Fruit fly (Drosophila melanogaster) whole organism, wandering third instar larva: ENCODE results near the gene Trf4-1.

Experiments
- Abd-B ChIP-seq: fragments of >200 bp; optimal IDR thresholded peaks from 2 replicates; lab custom pipeline; 2017; ENCODE audit warnings: missing biosample characterization, missing genetic modification characterization
- CG32264 ChIP-seq: fragments of 200-800 bp; sonication (Bioruptor generic); optimal IDR thresholded peaks from 2 replicates; lab custom pipeline; 2016; ENCODE audit warnings: missing biosample characterization, missing genetic modification characterization
- CrebA ChIP-seq: fragments of 200-800 bp; sonication (Bioruptor generic); optimal IDR thresholded peaks from 2 replicates; lab custom pipeline; 2016; ENCODE audit warnings: missing biosample characterization, mild to moderate bottlenecking, missing genetic modification characterization, borderline replicate concordance
- Dfd ChIP-seq: fragments of >200 bp; optimal IDR thresholded peaks from 2 replicates; lab custom pipeline; 2017; ENCODE audit warnings: missing biosample characterization, missing genetic modification characterization
- Dif ChIP-seq: fragments of 200-275, 200-300 bp; sonication (Bioruptor generic); optimal IDR thresholded peaks from 2 replicates; lab custom pipeline; 2018; ENCODE audit warnings: missing biosample characterization, missing genetic modification characterization; ENCODE audit not compliant: partially characterized antibody
- HLH106 ChIP-seq: fragments of 200-800 bp; optimal IDR thresholded peaks from 3 replicates; lab custom pipeline; 2019; ENCODE audit warnings: missing biosample characterization, mild to moderate bottlenecking, missing genetic modification characterization, moderate library complexity
- Hnf4 ChIP-seq: fragments of 200-800 bp; sonication (Bioruptor generic); optimal IDR thresholded peaks from 2 replicates; lab custom pipeline; 2016; ENCODE audit warnings: missing biosample characterization, mild to moderate bottlenecking, missing genetic modification characterization
- Hr78 ChIP-seq: fragments of >200 bp; optimal IDR thresholded peaks from 2 replicates; lab custom pipeline; 2017; ENCODE audit warnings: missing biosample characterization, missing genetic modification characterization
- Hr83 ChIP-seq: fragments of 200-300 bp; sonication (Bioruptor generic); optimal IDR thresholded peaks from 2 replicates; lab custom pipeline; 2016; ENCODE audit warnings: missing biosample characterization, mild to moderate bottlenecking, missing genetic modification characterization, moderate library complexity; ENCODE audit not compliant: poor library complexity, severe bottlenecking
- Jra ChIP-seq: sonication (Bioruptor generic); optimal IDR thresholded peaks from 2 replicates; lab custom pipeline; 2016; ENCODE audit warnings: missing biosample characterization, missing genetic modification characterization
- Mio ChIP-seq: sonication (Bioruptor generic); optimal IDR thresholded peaks from 2 replicates; lab custom pipeline; 2016; ENCODE audit warnings: missing biosample characterization, missing genetic modification characterization
- Myc ChIP-seq: fragments of >200 bp; optimal IDR thresholded peaks from 2 replicates; lab custom pipeline; 2017
- N ChIP-seq: fragments of >200 bp; optimal IDR thresholded peaks from 2 replicates; lab custom pipeline; 2018; ENCODE audit warnings: missing biosample characterization, missing external identifiers, missing genetic modification characterization
- OdsH ChIP-seq: fragments of 200-800 bp; sonication (Bioruptor generic); optimal IDR thresholded peaks from 2 replicates; lab custom pipeline; 2016; ENCODE audit warnings: missing biosample characterization, mild to moderate bottlenecking, missing genetic modification characterization
- Rel ChIP-seq, 2 experiments: fragments of 200-800 bp; sonication (Bioruptor generic) in 1 of 2; optimal IDR thresholded peaks; 2 replicates in 1 of 2; 3 replicates in 1 of 2; lab custom pipeline; 2016 to 2019; ENCODE audit warnings: mild to moderate bottlenecking in 2 of 2, missing biosample characterization in 2 of 2, missing genetic modification characterization in 2 of 2, moderate library complexity in 1 of 2
- Vsx2 ChIP-seq: fragments of 200-300, 225-300 bp; sonication (Bioruptor generic); optimal IDR thresholded peaks from 2 replicates; lab custom pipeline; 2018; ENCODE audit warnings: missing biosample characterization, missing genetic modification characterization; ENCODE audit not compliant: partially characterized antibody
- br ChIP-seq: fragments of 200-800 bp; sonication (Bioruptor generic); optimal IDR thresholded peaks from 2 replicates; lab custom pipeline; 2016; ENCODE audit warnings: missing biosample characterization, missing genetic modification characterization
- brk ChIP-seq: fragments of 200-800 bp; sonication (Bioruptor generic); optimal IDR thresholded peaks from 2 replicates; lab custom pipeline; 2016; ENCODE audit warnings: missing biosample characterization, mild to moderate bottlenecking, missing genetic modification characterization
- dl ChIP-seq, 2 experiments: fragments of 175-275, 200-275 bp in 1 of 2; fragments of 200-275 bp in 1 of 2; sonication (Bioruptor generic); optimal IDR thresholded peaks; lab custom pipeline; 2018; ENCODE audit warnings: mild to moderate bottlenecking in 2 of 2, missing biosample characterization in 2 of 2, missing genetic modification characterization in 2 of 2, moderate library complexity in 2 of 2; ENCODE audit not compliant: partially characterized antibody in 2 of 2, insufficient read depth in 1 of 2
- dmrt93B ChIP-seq: fragments of 200-800 bp; sonication (Bioruptor generic); optimal IDR thresholded peaks from 2 replicates; lab custom pipeline; 2018; ENCODE audit warnings: missing biosample characterization, mild to moderate bottlenecking, missing genetic modification characterization
- ey ChIP-seq: fragments of 200-800 bp; sonication (Bioruptor generic); optimal IDR thresholded peaks from 2 replicates; lab custom pipeline; 2016; ENCODE audit warnings: missing biosample characterization, missing genetic modification characterization
- foxo ChIP-seq, 2 experiments: fragments of 200-800 bp; sonication (Bioruptor generic); optimal IDR thresholded peaks; 2 replicates in 1 of 2; 3 replicates in 1 of 2; lab custom pipeline; 2016 to 2017; ENCODE audit warnings: missing biosample characterization in 2 of 2, missing genetic modification characterization in 2 of 2
- fru ChIP-seq: fragments of 200-800 bp; sonication (Bioruptor generic); optimal IDR thresholded peaks from 3 replicates; lab custom pipeline; 2016; ENCODE audit warnings: missing biosample characterization, mild to moderate bottlenecking, missing genetic modification characterization
- h ChIP-seq: fragments of 200-800 bp; sonication (Bioruptor generic); optimal IDR thresholded peaks from 3 replicates; lab custom pipeline; 2016; ENCODE audit warnings: missing biosample characterization, mild to moderate bottlenecking, missing genetic modification characterization
- jim ChIP-seq: fragments of 175-275, 200-325 bp; sonication (Bioruptor generic); optimal IDR thresholded peaks from 2 replicates; lab custom pipeline; 2016; ENCODE audit warnings: missing biosample characterization, mild to moderate bottlenecking, missing genetic modification characterization
- psq ChIP-seq: fragments of 200-800 bp; sonication (Bioruptor generic); optimal IDR thresholded peaks from 3 replicates; lab custom pipeline; 2017; ENCODE audit warnings: missing biosample characterization, mild to moderate bottlenecking, missing genetic modification characterization, moderate library complexity
- rgr ChIP-seq: fragments of 200-800 bp; sonication (Bioruptor generic); optimal IDR thresholded peaks from 3 replicates; lab custom pipeline; 2016; ENCODE audit warnings: missing biosample characterization, mild to moderate bottlenecking, missing genetic modification characterization
- sage ChIP-seq: fragments of 200-800 bp; sonication (Bioruptor generic); optimal IDR thresholded peaks from 2 replicates; lab custom pipeline; 2016; ENCODE audit warnings: missing biosample characterization, mild to moderate bottlenecking, missing genetic modification characterization
- sv ChIP-seq: fragments of 200-800 bp; sonication (Bioruptor generic); optimal IDR thresholded peaks from 3 replicates; lab custom pipeline; 2016; ENCODE audit warnings: missing biosample characterization, missing genetic modification characterization
- usp ChIP-seq: fragments of >200 bp; optimal IDR thresholded peaks from 2 replicates; lab custom pipeline; 2017; ENCODE audit warnings: missing biosample characterization, missing genetic modification characterization
- woc ChIP-seq: sonication (Bioruptor generic); optimal IDR thresholded peaks from 2 replicates; lab custom pipeline; 2016; ENCODE audit warnings: missing biosample characterization, mild to moderate bottlenecking, missing genetic modification characterization

Gene Trf4-1

DNA sequence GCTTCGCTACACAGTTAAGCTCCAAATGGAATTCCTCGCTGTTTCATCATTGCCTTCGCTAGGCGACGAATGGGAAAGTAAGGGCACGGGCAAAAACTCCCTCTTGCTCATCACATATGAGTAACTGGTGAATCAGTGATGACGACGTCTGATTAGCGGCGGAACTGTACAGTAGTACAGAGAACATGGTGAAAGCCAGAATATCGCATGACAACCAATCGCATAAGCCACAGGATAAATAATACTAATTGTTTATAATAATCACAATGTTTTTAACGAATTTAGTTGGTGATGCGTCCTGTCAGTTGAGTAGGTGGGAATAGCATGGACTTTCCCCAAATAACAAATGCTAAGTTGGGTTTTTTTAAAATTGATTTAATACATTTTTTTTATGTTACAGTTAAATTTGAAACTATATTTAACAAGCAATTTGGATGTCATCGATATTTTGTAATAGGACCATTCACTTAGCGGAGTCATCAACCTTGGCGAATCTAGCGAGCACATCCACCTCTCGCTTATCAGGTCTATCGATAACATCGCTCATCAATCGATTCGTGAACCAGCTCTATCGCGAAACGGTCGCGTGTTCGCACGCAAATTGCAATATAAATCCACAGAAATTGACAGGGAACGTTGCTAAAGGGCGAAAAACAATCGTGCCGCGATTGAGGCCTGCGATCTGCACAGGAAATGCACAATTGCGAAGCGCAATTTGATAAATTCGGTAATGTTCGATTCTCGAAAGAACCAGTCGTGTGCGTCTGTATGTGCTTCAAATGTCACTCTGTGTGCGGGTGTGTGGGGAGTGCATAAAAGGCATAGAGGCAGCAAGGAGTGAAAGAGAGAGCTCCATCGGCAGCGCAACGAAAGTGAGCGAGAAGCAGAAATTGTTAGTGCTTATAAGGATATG lies at the start of gene Trf4-1, which contains the start of gene CG12112:
Gene Trf4-1, plus strand, starts transcription at position 236 of the 913 bp plus-strand sequence.
Gene CG12112, minus strand, starts transcription at position 106 of the 913 bp plus-strand sequence.
- no peak for TF ChIP-seq Mio
- no peak for TF ChIP-seq Abd-B (GFP tag; lab: Kevin White, UChicago)
- no peak for TF ChIP-seq usp (GFP tag; lab: Kevin White, UChicago)
- peak; percentile 49 for TF ChIP-seq Myc (lab: Kevin White, UChicago)
- peak; percentile 40 for TF ChIP-seq HLH106 (tag; lab: Kevin White, UChicago)
- no peak for TF ChIP-seq N (GFP tag; lab: Kevin White, UChicago)
- peak; percentile 2 for TF ChIP-seq OdsH (GFP tag; lab: Kevin White, UChicago)
- TF ChIP-seq sv (GFP tag; lab: Kevin White, UChicago), result no peak
- TF ChIP-seq CrebA (GFP tag; lab: Kevin White, UChicago), result no peak
- no peak for TF ChIP-seq jim (GFP tag; lab: Kevin White, UChicago)
- peak; percentile 27 for TF ChIP-seq Dif (GFP tag; lab: Kevin White, UChicago)
- peak; percentile 37 for TF ChIP-seq psq (GFP tag; lab: Kevin White, UChicago)
- TF ChIP-seq brk (GFP tag; lab: Kevin White, UChicago), result peak; percentile 35
- TF ChIP-seq foxo (GFP tag; optimal IDR thresholded peaks at IDR 0.05; lab: Kevin White, UChicago), result peak in 1 of 2 experiments; percentile 58
- no peak for TF ChIP-seq Hr78 (GFP tag; lab: Kevin White, UChicago)
- peak; percentile 35 for TF ChIP-seq fru
- no peak for TF ChIP-seq sage (GFP tag; lab: Kevin White, UChicago)
- no peak for TF ChIP-seq dmrt93B
- TF ChIP-seq Jra (GFP tag; lab: Kevin White, UChicago), result peak; percentile 66
- peak; percentile 75 for TF ChIP-seq woc (GFP tag; lab: Kevin White, UChicago)
- TF ChIP-seq Hr83 (GFP tag; lab: Kevin White, UChicago), result peak; percentile 32
- TF ChIP-seq Rel (GFP tag; optimal IDR thresholded peaks at IDR 0.05; lab: Kevin White, UChicago), result no peak
- peak; percentile 59 for TF ChIP-seq Rel (tag; optimal IDR thresholded peaks at IDR 0.05; lab: Kevin White, UChicago)
- no peak for TF ChIP-seq CG32264
- TF ChIP-seq Vsx2 (GFP tag; lab: Kevin White, UChicago), result no peak
- peak; percentile 26 for TF ChIP-seq rgr
- peak; percentile 35 for TF ChIP-seq br (GFP tag; lab: Kevin White, UChicago)
- TF ChIP-seq ey, result peak; percentile 24
- peak; percentile 31 for TF ChIP-seq h (GFP tag; lab: Kevin White, UChicago)
- TF ChIP-seq dl (GFP tag; optimal IDR thresholded peaks at IDR 0.05; lab: Kevin White, UChicago; ENCODE audit: insufficient read depth in 1 of 2, partially characterized antibody in 2 of 2), result peak in 1 of 2 experiments; percentile 15
- TF ChIP-seq Hnf4 (GFP tag; lab: Kevin White, UChicago), result peak; percentile 71

DNA sequence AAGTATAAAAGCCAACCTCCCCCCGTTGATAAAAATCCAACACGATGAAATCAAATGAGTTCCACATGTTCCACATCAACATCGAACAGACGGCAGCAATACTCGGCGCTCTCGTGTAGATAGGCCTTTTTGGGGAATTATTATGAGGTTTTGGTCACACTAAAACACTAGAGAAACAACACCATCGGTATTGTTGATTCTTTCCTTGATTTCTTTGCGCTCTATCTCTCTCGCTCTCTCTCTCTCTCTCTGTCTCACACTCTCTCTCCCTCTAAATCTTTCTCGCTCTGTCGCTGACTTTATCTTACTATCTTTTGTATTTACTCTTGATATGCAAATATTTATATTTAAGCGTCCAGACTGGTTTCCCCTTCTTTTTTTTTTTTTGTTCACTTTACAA lies 49.4 kb upstream of the Trf4-1 start:
- TF ChIP-seq rgr (no peak), Vsx2 (GFP tag; lab: Kevin White, UChicago) (peak; percentile 68)
- TF ChIP-seq, all 38 proteins: peak for 1

DNA sequence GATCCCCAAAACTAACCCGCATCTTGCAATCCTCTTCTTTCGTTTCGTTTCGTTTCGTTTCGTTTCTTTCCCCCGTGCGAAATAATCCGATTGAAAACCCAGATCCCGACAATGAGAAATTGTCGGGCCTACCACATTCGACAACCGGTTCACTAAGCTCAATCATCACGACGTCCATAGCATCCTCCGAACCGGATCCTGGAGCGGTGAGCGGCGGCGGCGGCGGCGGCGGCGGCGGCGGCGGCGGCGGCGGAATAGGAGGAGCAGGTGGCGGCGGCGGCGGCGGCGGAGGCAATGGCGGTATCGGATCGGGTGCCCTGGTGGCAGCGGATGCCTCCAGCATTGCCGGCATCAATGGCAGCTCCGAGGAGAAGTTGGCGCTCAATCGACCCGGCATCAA lies 47.9 kb upstream of the Trf4-1 start:
- no peak for TF ChIP-seq sv (GFP tag; lab: Kevin White, UChicago)
- no peak for TF ChIP-seq dmrt93B
- TF ChIP-seq Vsx2 (GFP tag; lab: Kevin White, UChicago), result no peak
- no peak for TF ChIP-seq Dfd
- no peak for TF ChIP-seq OdsH (GFP tag; lab: Kevin White, UChicago)
